Worm (Caenorhabditis elegans): ENCODE data around the gene F28F5.4.

DNA sequence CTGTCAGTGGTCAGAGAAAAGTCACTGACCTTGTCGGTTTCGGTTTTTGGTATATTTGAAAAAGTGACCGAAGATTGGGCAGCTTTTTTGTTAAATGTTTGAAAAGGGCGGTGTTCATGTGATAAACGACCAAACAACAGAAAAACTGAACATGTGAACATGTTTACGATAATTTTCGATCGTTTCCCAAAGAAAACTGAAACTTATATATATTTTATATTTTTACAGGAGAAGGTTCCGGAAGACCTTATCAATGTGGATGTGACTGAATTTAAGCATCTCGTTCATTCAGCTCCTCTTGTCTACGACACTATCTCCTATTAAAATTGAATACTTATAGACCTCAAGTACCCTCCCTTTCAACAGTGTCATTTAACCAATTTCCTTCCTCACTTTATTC is 17.2 kb downstream of the F28F5.4 start:
- TF ChIP-seq tbx-8 (GFP tag; optimal IDR thresholded peaks at IDR 0.05), result no peak
- no peak for TF ChIP-seq nhr-76 (tag; optimal IDR thresholded peaks at IDR 0.05)
- no peak for TF ChIP-seq ceh-43 (GFP tag; optimal IDR thresholded peaks at IDR 0.05)
- no peak for TF ChIP-seq snpc-4 (tag; optimal IDR thresholded peaks at IDR 0.05)
- no peak for TF ChIP-seq unc-62 (GFP tag; optimal IDR thresholded peaks at IDR 0.05)
- TF ChIP-seq lsy-2 (tag; optimal IDR thresholded peaks at IDR 0.05), result no peak
- TF ChIP-seq elt-1 (tag; optimal IDR thresholded peaks at IDR 0.05; ENCODE audit: borderline replicate concordance, insufficient read depth), result no peak
- TF ChIP-seq zip-8 (tag; optimal IDR thresholded peaks at IDR 0.05), result no peak
- no peak for TF ChIP-seq blmp-1 (tag; optimal IDR thresholded peaks at IDR 0.05)

All from whole organism, mixed stage, embryonic.